Fruit fly (Drosophila melanogaster): ENCODE data around the gene Ste12DOR.

DNA sequence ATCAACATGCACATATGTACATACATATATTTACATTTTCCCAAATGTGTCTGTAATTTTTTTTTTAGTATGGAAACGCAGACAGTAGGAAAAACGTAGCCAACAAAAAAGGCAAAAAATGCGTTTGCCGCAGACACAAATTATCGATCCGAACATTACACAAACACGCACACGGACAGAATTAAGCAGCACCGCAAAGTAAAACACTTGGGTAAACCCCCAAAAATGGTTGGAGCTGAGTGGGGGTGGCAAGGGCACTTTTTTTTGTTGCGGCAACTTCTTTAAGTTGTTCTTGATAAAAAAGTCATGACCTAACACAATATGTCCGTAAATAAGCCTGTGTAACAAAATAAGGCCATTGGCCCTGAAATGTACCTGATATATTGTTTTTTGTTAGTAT lies 14.2 kb downstream of the Ste12DOR start:
- TF ChIP-seq h (optimal IDR thresholded peaks at IDR 0.05) (no peak), Myc (optimal IDR thresholded peaks at IDR 0.05) (no peak), psq (optimal IDR thresholded peaks at IDR 0.05) (no peak), insv (optimal IDR thresholded peaks at IDR 0.05) (no peak)
